Fruit fly (Drosophila melanogaster) whole organism, embryonic: Measurements from ENCODE around the gene CG2993.

Experiments
- Ada2b ChIP-seq: fragments of 200-800 bp; sonication (Bioruptor generic); IDR thresholded peaks from 2 replicates; pipeline ENCODE4 v1.3.6; 2022; ENCODE audit warnings: missing biosample characterization, missing genetic modification characterization
- CG10267 ChIP-seq: fragments of 200-800 bp; sonication (Bioruptor generic); optimal IDR thresholded peaks from 2 replicates; lab custom pipeline; 2018; ENCODE audit warnings: missing biosample characterization, mild to moderate bottlenecking, missing genetic modification characterization, moderate library complexity
- CG11456 ChIP-seq: fragments of 200-800 bp; sonication (Bioruptor generic); IDR thresholded peaks from 3 replicates; pipeline ENCODE4 v1.3.6; 2022; ENCODE audit warnings: missing biosample characterization, missing genetic modification characterization
- CG12236 ChIP-seq: fragments of 200-800 bp; sonication (Bioruptor generic); optimal IDR thresholded peaks from 2 replicates; lab custom pipeline; 2016; ENCODE audit warnings: missing biosample characterization, missing genetic modification characterization
- CG12391 ChIP-seq: fragments of 200-800 bp; sonication (Bioruptor generic); optimal IDR thresholded peaks from 3 replicates; lab custom pipeline; 2018; ENCODE audit warnings: missing biosample characterization, mild to moderate bottlenecking, missing genetic modification characterization, moderate library complexity
- CG13296 ChIP-seq: fragments of 200-800 bp; sonication (Bioruptor generic); optimal IDR thresholded peaks from 3 replicates; lab custom pipeline; 2018; ENCODE audit warnings: missing biosample characterization, mild to moderate bottlenecking, missing genetic modification characterization
- CG13424 ChIP-seq: fragments of 200-800 bp; sonication (Bioruptor generic); optimal IDR thresholded peaks from 2 replicates; lab custom pipeline; 2019; ENCODE audit warnings: missing biosample characterization, mild to moderate bottlenecking, missing genetic modification characterization, moderate library complexity
- CG14667 ChIP-seq: fragments of 200-800 bp; sonication (Bioruptor generic); IDR thresholded peaks from 2 replicates; pipeline ENCODE4 v1.3.6; 2022; ENCODE audit warnings: missing biosample characterization, missing genetic modification characterization
- CG17186 ChIP-seq: fragments of 200-800 bp; sonication (Bioruptor generic); optimal IDR thresholded peaks from 3 replicates; lab custom pipeline; 2017; ENCODE audit warnings: missing biosample characterization, missing genetic modification reagents, missing genetic modification characterization
- CG17359 ChIP-seq: fragments of 200-800 bp; sonication (Bioruptor generic); optimal IDR thresholded peaks from 3 replicates; lab custom pipeline; 2018; ENCODE audit warnings: missing biosample characterization, mild to moderate bottlenecking, missing genetic modification characterization, moderate library complexity
- CG17361 ChIP-seq: fragments of 200-800 bp; sonication (Bioruptor generic); IDR thresholded peaks from 3 replicates; pipeline ENCODE4 v1.3.6; 2022; ENCODE audit warnings: missing biosample characterization, missing genetic modification characterization
- CG17612 ChIP-seq: fragments of 200-800 bp; sonication (Bioruptor generic); IDR thresholded peaks from 2 replicates; pipeline ENCODE4 v1.3.6; 2022; ENCODE audit warnings: missing biosample characterization, missing genetic modification characterization
- CG32772 ChIP-seq: fragments of 200-800 bp; sonication (Bioruptor generic); IDR thresholded peaks from 2 replicates; pipeline ENCODE4 v1.3.6; 2022; ENCODE audit warnings: missing biosample characterization, missing genetic modification characterization
- CG43689 ChIP-seq: fragments of 200-800 bp; sonication (Bioruptor generic); IDR thresholded peaks from 2 replicates; pipeline ENCODE4 v1.3.6; 2022; ENCODE audit warnings: missing biosample characterization, missing genetic modification characterization
- CG4424 ChIP-seq: fragments of 200-800 bp; sonication (Bioruptor generic); optimal IDR thresholded peaks from 3 replicates; lab custom pipeline; 2016; ENCODE audit warnings: missing biosample characterization, missing genetic modification characterization
- CG4707 ChIP-seq: fragments of 200-800 bp; sonication (Bioruptor generic); optimal IDR thresholded peaks from 2 replicates; lab custom pipeline; 2018; ENCODE audit warnings: missing biosample characterization, mild to moderate bottlenecking, missing genetic modification characterization, moderate library complexity
- CG7839 ChIP-seq: fragments of 200-800 bp; sonication (Bioruptor generic); optimal IDR thresholded peaks from 3 replicates; lab custom pipeline; 2018; ENCODE audit warnings: missing biosample characterization, mild to moderate bottlenecking, missing genetic modification characterization, moderate library complexity
- CG7928 ChIP-seq: fragments of 200-800 bp; sonication (Bioruptor generic); optimal IDR thresholded peaks from 2 replicates; lab custom pipeline; 2017; ENCODE audit warnings: missing biosample characterization, mild to moderate bottlenecking, missing genetic modification characterization
- CG8765 ChIP-seq: fragments of 200-800 bp; sonication (Bioruptor generic); IDR thresholded peaks from 2 replicates; pipeline ENCODE4 v1.3.6; 2022; ENCODE audit warnings: missing biosample characterization, missing genetic modification characterization
- CG8944 ChIP-seq: fragments of 200-800 bp; sonication (Bioruptor generic); optimal IDR thresholded peaks from 3 replicates; lab custom pipeline; 2016; ENCODE audit warnings: missing biosample characterization, missing genetic modification characterization
- CG9727 ChIP-seq: fragments of 200-800 bp; sonication (Bioruptor generic); optimal IDR thresholded peaks from 3 replicates; lab custom pipeline; 2017; ENCODE audit warnings: missing biosample characterization, mild to moderate bottlenecking, missing genetic modification characterization
- CG9932 ChIP-seq: fragments of 200-800 bp; sonication (Bioruptor generic); IDR thresholded peaks from 2 replicates; pipeline ENCODE4 v1.3.6; 2022; ENCODE audit warnings: missing biosample characterization, missing genetic modification characterization
- CTCF ChIP-seq: fragments of 200-800 bp; sonication (Bioruptor generic); optimal IDR thresholded peaks from 2 replicates; lab custom pipeline; 2017; ENCODE audit warnings: missing biosample characterization, mild to moderate bottlenecking, missing genetic modification characterization, moderate library complexity
- CoRest ChIP-seq: fragments of 200-800 bp; sonication (Bioruptor generic); optimal IDR thresholded peaks from 3 replicates; lab custom pipeline; 2018; ENCODE audit warnings: missing biosample characterization, mild to moderate bottlenecking, missing genetic modification characterization, moderate library complexity
- D19B ChIP-seq: fragments of 200-800 bp; sonication (Bioruptor generic); optimal IDR thresholded peaks from 2 replicates; lab custom pipeline; 2017; ENCODE audit warnings: missing biosample characterization, mild to moderate bottlenecking, missing genetic modification characterization
- Dfd ChIP-seq, 2 experiments: fragments of >200 bp; optimal IDR thresholded peaks; 2 replicates each; lab custom pipeline; 2017; ENCODE audit warnings: missing biosample characterization in 2 of 2, missing genetic modification characterization in 2 of 2
- Eip74EF ChIP-seq, 2 experiments: fragments of 200-800 bp in 1 of 2; fragments of >200 bp in 1 of 2; sonication (Bioruptor generic) in 1 of 2; optimal IDR thresholded peaks; 2 replicates each; lab custom pipeline; 2017 to 2019; ENCODE audit warnings: missing biosample characterization in 2 of 2, missing genetic modification characterization in 2 of 2, mild to moderate bottlenecking in 1 of 2, moderate library complexity in 1 of 2
- Rx ChIP-seq: fragments of 200-800 bp; sonication (Bioruptor generic); IDR thresholded peaks from 2 replicates; pipeline ENCODE4 v1.3.6; 2022; ENCODE audit warnings: missing biosample characterization, missing genetic modification characterization
- Ssrp ChIP-seq: fragments of 200-800 bp; sonication (Bioruptor generic); optimal IDR thresholded peaks from 2 replicates; lab custom pipeline; 2018; ENCODE audit warnings: missing biosample characterization, mild to moderate bottlenecking, missing genetic modification characterization, moderate library complexity
- Stat92E ChIP-seq, 3 experiments: fragments of >200 bp in 2 of 3; fragments of 200-800 bp in 1 of 3; sonication (Bioruptor generic) in 1 of 3; optimal IDR thresholded peaks; 2 replicates each; lab custom pipeline; 2017 to 2019; ENCODE audit warnings: missing biosample characterization in 3 of 3, missing genetic modification characterization in 3 of 3, mild to moderate bottlenecking in 1 of 3, moderate library complexity in 1 of 3
- ash1 ChIP-seq: fragments of 200-800 bp; sonication (Bioruptor generic); optimal IDR thresholded peaks from 2 replicates; lab custom pipeline; 2018; ENCODE audit warnings: missing biosample characterization, mild to moderate bottlenecking, missing genetic modification characterization
- bcd ChIP-seq: fragments of 200-800 bp; sonication (Bioruptor generic); optimal IDR thresholded peaks from 2 replicates; lab custom pipeline; 2017; ENCODE audit warnings: missing biosample characterization, mild to moderate bottlenecking, missing genetic modification characterization
- bsh ChIP-seq, 2 experiments: fragments of 200-800 bp; sonication (Bioruptor generic); optimal IDR thresholded peaks; 2 replicates each; lab custom pipeline; 2017 to 2018; ENCODE audit warnings: mild to moderate bottlenecking in 2 of 2, missing biosample characterization in 2 of 2, missing genetic modification characterization in 2 of 2, moderate library complexity in 1 of 2
- btn ChIP-seq: fragments of 200-800 bp; sonication (Bioruptor generic); optimal IDR thresholded peaks from 2 replicates; lab custom pipeline; 2016; ENCODE audit warnings: missing biosample characterization, missing genetic modification characterization
- emc ChIP-seq: fragments of 200-800 bp; sonication (Bioruptor generic); optimal IDR thresholded peaks from 2 replicates; lab custom pipeline; 2016; ENCODE audit warnings: missing biosample characterization, missing genetic modification characterization
- fd102C ChIP-seq: fragments of 200-800 bp; sonication (Bioruptor generic); optimal IDR thresholded peaks from 2 replicates; lab custom pipeline; 2018; ENCODE audit warnings: missing biosample characterization, mild to moderate bottlenecking, missing genetic modification characterization, moderate library complexity
- gce ChIP-seq: fragments of 200-800 bp; sonication (Bioruptor generic); IDR thresholded peaks from 3 replicates; pipeline ENCODE4 v1.3.6; 2022; ENCODE audit warnings: missing biosample characterization, missing genetic modification characterization
- hbn ChIP-seq: fragments of 200-800 bp; sonication (Bioruptor generic); IDR thresholded peaks from 2 replicates; pipeline ENCODE4 v1.3.6; 2022; ENCODE audit warnings: missing biosample characterization, missing genetic modification characterization; ENCODE audit not compliant: partially characterized antibody
- oc ChIP-seq: fragments of 200-800 bp; sonication (Bioruptor generic); optimal IDR thresholded peaks from 2 replicates; lab custom pipeline; 2018; ENCODE audit warnings: missing biosample characterization, mild to moderate bottlenecking, missing genetic modification characterization, moderate library complexity
- pum ChIP-seq: fragments of 200-800 bp; sonication (Bioruptor generic); optimal IDR thresholded peaks from 2 replicates; lab custom pipeline; 2016; ENCODE audit warnings: missing biosample characterization, missing genetic modification characterization
- rib ChIP-seq: fragments of 200-800 bp; sonication (Bioruptor generic); IDR thresholded peaks from 2 replicates; pipeline ENCODE4 v1.3.6; 2022; ENCODE audit warnings: missing biosample characterization, missing genetic modification characterization
- seq ChIP-seq: fragments of 200-800 bp; sonication (Bioruptor generic); IDR thresholded peaks from 2 replicates; pipeline ENCODE4 v1.3.6; 2022; ENCODE audit warnings: missing biosample characterization, missing genetic modification characterization
- shn ChIP-seq: fragments of 200-800 bp; sonication (Bioruptor generic); optimal IDR thresholded peaks from 3 replicates; lab custom pipeline; 2016; ENCODE audit warnings: missing biosample characterization, missing genetic modification characterization
- sug ChIP-seq: fragments of 200-800 bp; optimal IDR thresholded peaks from 2 replicates; lab custom pipeline; 2019; ENCODE audit warnings: missing biosample characterization, mild to moderate bottlenecking, missing genetic modification characterization, moderate library complexity
- unpg ChIP-seq: fragments of 200-800 bp; sonication (Bioruptor generic); optimal IDR thresholded peaks from 3 replicates; lab custom pipeline; 2018; ENCODE audit warnings: missing biosample characterization, mild to moderate bottlenecking, missing genetic modification characterization, moderate library complexity
- vnd ChIP-seq: fragments of 200-800 bp; sonication (Bioruptor generic); IDR thresholded peaks from 3 replicates; pipeline ENCODE4 v1.3.6; 2022; ENCODE audit warnings: missing biosample characterization, missing genetic modification characterization; ENCODE audit not compliant: partially characterized antibody
- wor ChIP-seq: fragments of 200-800 bp; sonication (Bioruptor generic); IDR thresholded peaks from 2 replicates; pipeline ENCODE4 v1.3.6; 2022; ENCODE audit warnings: missing biosample characterization, missing genetic modification characterization
- zen2 ChIP-seq: fragments of 200-800 bp; sonication (Bioruptor generic); IDR thresholded peaks from 3 replicates; pipeline ENCODE4 v1.3.6; 2022; ENCODE audit warnings: missing biosample characterization, missing genetic modification characterization; ENCODE audit not compliant: partially characterized antibody

CG2993 gene

dm6 chr3R:7809662-7810621, at the start of gene CG2993, which contains the start of gene sgll (continued):
- TF ChIP-seq CG17612 (peak; percentile 84), CG10267 (tag; lab: Kevin White, UChicago) (peak; percentile 78), btn (GFP tag; lab: Kevin White, UChicago) (peak; percentile 90), wor (GFP tag; lab: Robert Waterston, UW) (peak; percentile 83), zen2 (GFP tag; lab: Robert Waterston, UW) (no peak), rib (GFP tag; lab: Robert Waterston, UW) (no peak; the same call in 1 of the 2 replicates), CG17361 (peak; percentile 89; the same call in 2 of the 3 replicates), CG9727 (peak; percentile 83), Rx (GFP tag; lab: Robert Waterston, UW) (peak; percentile 93), CG12391 (tag; lab: Kevin White, UChicago) (no peak), bsh (GFP tag; optimal IDR thresholded peaks at IDR 0.05; lab: Kevin White, UChicago) (peak in 1 of 2 experiments; percentile 87), Eip74EF (GFP tag; optimal IDR thresholded peaks at IDR 0.05; lab: Kevin White, UChicago) (no peak), CG4424 (peak; percentile 92), seq (GFP tag; lab: Robert Waterston, UW) (peak; percentile 72), emc (peak; percentile 91), bcd (GFP tag; lab: Kevin White, UChicago) (peak; percentile 91), CG13424 (peak; percentile 71), fd102C (GFP tag; lab: Kevin White, UChicago) (peak; percentile 67), ash1 (GFP tag; lab: Kevin White, UChicago) (peak; percentile 75), CTCF (peak; percentile 100), shn (peak; percentile 92), CG17359 (tag; lab: Kevin White, UChicago) (peak; percentile 92), Ssrp (tag; lab: Kevin White, UChicago) (peak; percentile 76), Dfd (GFP tag; optimal IDR thresholded peaks at IDR 0.05; lab: Kevin White, UChicago) (no peak), hbn (no peak; the same call in 1 of the 2 replicates), oc (tag; lab: Kevin White, UChicago) (peak; percentile 39), unpg (GFP tag; lab: Kevin White, UChicago) (peak; percentile 86), CG12236 (GFP tag; lab: Kevin White, UChicago) (peak; percentile 83), CG43689 (GFP tag; lab: Robert Waterston, UW) (peak; percentile 77), CoRest (tag; lab: Kevin White, UChicago) (peak; percentile 88), CG13296 (GFP tag; lab: Kevin White, UChicago) (no peak), CG8765 (GFP tag; lab: Robert Waterston, UW) (peak; percentile 79), CG4707 (GFP tag; lab: Kevin White, UChicago) (peak; percentile 63), CG8944 (GFP tag; lab: Kevin White, UChicago) (peak; percentile 97), CG7928 (peak; percentile 58), gce (GFP tag; lab: Robert Waterston, UW) (peak; percentile 81), D19B (GFP tag; lab: Kevin White, UChicago) (peak; percentile 72), sug (tag; lab: Kevin White, UChicago) (peak; percentile 88), Stat92E (GFP tag; optimal IDR thresholded peaks at IDR 0.05; lab: Kevin White, UChicago) (no peak), CG11456 (GFP tag; lab: Robert Waterston, UW) (peak; percentile 100), CG32772 (peak; percentile 95), pum (GFP tag; lab: Kevin White, UChicago) (peak; percentile 96), CG14667 (GFP tag; lab: Robert Waterston, UW) (peak; percentile 95), Ada2b (peak; percentile 75), CG9932 (GFP tag; lab: Robert Waterston, UW) (peak; percentile 96), CG7839 (tag; lab: Kevin White, UChicago) (peak; percentile 91), vnd (no peak), CG17186 (GFP tag; lab: Kevin White, UChicago) (peak; percentile 70)
